Worm (Caenorhabditis elegans): ENCODE data around the gene sdz-27.
"Not testable (repeated sequence)": the region's sequence is repeated elsewhere in the genome, so short reads cannot be mapped to it uniquely, and the experiment has no call there.

DNA sequence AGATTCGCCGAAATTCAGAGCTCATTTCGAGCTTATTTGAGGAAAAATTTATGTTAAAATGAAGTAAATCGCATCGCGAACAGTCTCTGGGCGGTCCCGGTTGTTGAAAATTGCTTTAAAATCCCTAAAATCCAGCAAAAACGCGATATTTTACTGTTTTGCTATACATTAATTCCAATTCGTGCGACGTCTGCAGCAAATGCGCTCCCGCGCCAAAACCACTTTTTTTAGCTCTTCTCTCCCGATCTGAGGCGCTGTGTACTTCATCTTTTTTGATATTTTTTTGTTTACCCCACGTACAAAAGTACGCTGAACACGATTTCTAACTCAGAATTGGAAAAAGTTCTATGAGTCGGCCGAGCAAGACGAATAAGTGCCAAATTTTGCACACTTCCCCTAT lies 12.2 kb downstream of the sdz-27 start, which contains the start of gene R07H5.16:
- not testable (repeated sequence) for TF ChIP-seq him-1, dao-5 (tag; optimal IDR thresholded peaks at IDR 0.05)

Measured in whole organism, L4/young adult.